Worm (Caenorhabditis elegans): ENCODE measurements around the gene Y40B10A.9.
A peak's percentile ranks its signal among the peaks of the same experiment; 100 is the strongest.

Y40B10A.9 gene

DNA sequence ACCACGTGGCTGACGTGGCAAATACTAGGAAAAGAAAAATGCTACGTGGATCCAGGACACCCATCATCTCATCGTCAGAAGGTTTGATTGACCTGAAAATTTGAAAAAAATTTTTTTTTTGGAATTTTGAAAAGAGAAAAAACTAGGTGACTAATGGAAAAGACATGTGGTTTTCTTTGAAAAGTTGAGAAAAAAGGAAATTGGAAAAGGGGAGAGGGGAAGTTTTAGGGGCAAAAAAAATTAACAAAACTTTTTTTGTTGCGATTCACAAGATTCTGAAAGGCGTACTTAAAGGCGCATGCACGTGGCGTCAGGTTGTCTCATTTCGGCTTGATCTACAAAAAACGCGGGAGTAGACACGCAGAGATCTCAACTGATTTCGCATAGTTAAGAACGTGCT, at the start of gene Y40B10A.9:
Gene Y40B10A.9, minus strand, starts transcription at position 101 of the 400 bp plus-strand sequence.
- TF ChIP-seq nhr-25 (tag; optimal IDR thresholded peaks at IDR 0.05) = no peak

DNA sequence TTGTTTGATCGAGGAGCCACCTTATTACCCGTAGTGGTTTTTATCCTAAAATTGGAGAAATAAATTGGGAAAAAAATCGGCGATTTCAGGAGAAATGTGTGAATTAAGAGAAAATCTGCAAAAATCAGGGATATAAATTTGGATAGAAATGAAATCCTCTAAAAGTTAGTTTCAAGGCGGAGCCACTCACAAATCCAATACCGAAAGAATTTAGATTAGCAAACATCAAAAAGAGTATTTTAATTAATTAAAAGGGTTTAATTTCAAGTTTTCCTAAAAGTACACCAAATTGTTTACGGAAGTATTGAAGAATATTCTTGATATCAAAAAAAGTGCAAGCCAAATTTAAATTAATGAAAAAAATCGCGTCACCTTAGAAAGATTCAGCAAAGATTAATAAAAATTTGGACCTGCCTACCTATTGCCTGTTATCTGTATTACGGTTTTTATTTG, 49.2 kb upstream of the Y40B10A.9 start, which contains the start of gene F22F7.8:
Gene F22F7.8, minus strand, starts transcription at position 51 of the 453 bp plus-strand sequence.
- no peak for TF ChIP-seq R02D3.7 (tag; optimal IDR thresholded peaks at IDR 0.05)
- TF ChIP-seq blmp-1 (tag; optimal IDR thresholded peaks at IDR 0.05; ENCODE audit: insufficient read depth) = no peak
- no peak for TF ChIP-seq elt-3 (tag; optimal IDR thresholded peaks at IDR 0.05)
- no peak for TF ChIP-seq nhr-129 (tag; optimal IDR thresholded peaks at IDR 0.05)
- TF ChIP-seq mab-5 (tag; optimal IDR thresholded peaks at IDR 0.05) = no peak
- no peak for TF ChIP-seq ceh-82 (tag; optimal IDR thresholded peaks at IDR 0.05)
- no peak for TF ChIP-seq sem-4 (tag; optimal IDR thresholded peaks at IDR 0.05)
- no peak for TF ChIP-seq ztf-11 (tag; optimal IDR thresholded peaks at IDR 0.05)
- no peak for TF ChIP-seq unc-55 (GFP tag; optimal IDR thresholded peaks at IDR 0.05)
- no peak for TF ChIP-seq lin-11 (tag; optimal IDR thresholded peaks at IDR 0.05)
- TF ChIP-seq F13H6.1 (tag; optimal IDR thresholded peaks at IDR 0.05) = no peak
- no peak for TF ChIP-seq snpc-4 (tag; optimal IDR thresholded peaks at IDR 0.05)
- no peak for TF ChIP-seq zag-1 (tag; optimal IDR thresholded peaks at IDR 0.05)
- no peak for TF ChIP-seq lin-13 (GFP tag; optimal IDR thresholded peaks at IDR 0.05)

DNA sequence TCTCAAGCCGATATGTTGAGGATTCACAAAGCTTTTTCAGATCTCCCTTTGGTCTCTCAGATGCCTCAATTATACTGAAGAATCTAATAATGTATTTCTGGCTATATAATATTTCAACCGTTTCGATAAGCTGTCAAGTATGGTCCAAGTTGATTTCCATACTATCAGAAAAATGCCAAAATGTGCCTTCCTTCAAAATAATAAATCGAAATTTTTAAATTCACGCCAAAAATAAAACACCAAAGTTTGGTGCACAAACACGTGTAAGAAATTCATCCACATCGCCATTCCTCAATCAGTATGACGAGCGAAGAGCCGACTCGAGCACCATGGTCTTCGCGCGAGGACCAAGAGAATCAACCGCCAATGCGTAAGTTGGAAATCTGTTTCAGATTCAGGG, 46.8 kb upstream of the Y40B10A.9 start, which contains the start of gene F22F7.11:
Gene F22F7.11, plus strand, starts transcription at position 301 of the 400 bp plus-strand sequence.
- TF ChIP-seq peb-1 (tag; optimal IDR thresholded peaks at IDR 0.05) (no peak), lin-39 (tag; optimal IDR thresholded peaks at IDR 0.05) (no peak), mbf-1 (tag; optimal IDR thresholded peaks at IDR 0.05) (no peak), crh-2 (tag; optimal IDR thresholded peaks at IDR 0.05) (no peak), F13H6.1 (tag; optimal IDR thresholded peaks at IDR 0.05) (no peak), unc-55 (GFP tag; optimal IDR thresholded peaks at IDR 0.05) (no peak), ceh-82 (tag; optimal IDR thresholded peaks at IDR 0.05) (no peak), nhr-6 (tag; optimal IDR thresholded peaks at IDR 0.05) (no peak), lin-11 (tag; optimal IDR thresholded peaks at IDR 0.05) (no peak), ztf-11 (tag; optimal IDR thresholded peaks at IDR 0.05) (no peak), mdl-1 (tag; optimal IDR thresholded peaks at IDR 0.05) (no peak)

DNA sequence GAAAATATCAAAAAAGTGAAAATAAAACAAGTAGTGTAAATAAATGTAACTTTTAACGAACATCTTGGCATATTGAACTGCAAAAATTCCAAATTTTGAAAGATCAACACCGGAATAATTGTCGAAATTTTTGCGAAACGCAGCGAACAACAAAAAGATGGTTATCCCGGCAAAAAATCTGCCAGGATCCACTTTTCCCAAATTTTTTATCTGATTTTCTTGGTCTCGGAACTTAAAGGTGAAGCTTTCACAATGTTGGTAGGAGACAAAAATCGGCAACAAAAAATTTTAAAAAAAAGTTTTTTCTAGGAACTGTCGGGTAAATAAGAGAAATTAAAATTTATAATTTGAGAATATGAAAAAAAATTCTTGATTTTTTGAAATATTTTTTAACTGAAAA, 45.9 kb upstream of the Y40B10A.9 start, which contains the start of gene bgnt-1.2:
Gene bgnt-1.2, minus strand, starts transcription at position 101 of the 400 bp plus-strand sequence.
- TF ChIP-seq lin-11 (tag; optimal IDR thresholded peaks at IDR 0.05) (no peak), nhr-6 (tag; optimal IDR thresholded peaks at IDR 0.05) (no peak), R02D3.7 (tag; optimal IDR thresholded peaks at IDR 0.05) (no peak), lsy-2 (tag; optimal IDR thresholded peaks at IDR 0.05) (no peak), aly-2 (tag; optimal IDR thresholded peaks at IDR 0.05) (no peak), ztf-11 (tag; optimal IDR thresholded peaks at IDR 0.05) (no peak), nhr-23 (tag; optimal IDR thresholded peaks at IDR 0.05) (no peak), lin-13 (GFP tag; optimal IDR thresholded peaks at IDR 0.05) (no peak), elt-3 (tag; optimal IDR thresholded peaks at IDR 0.05) (no peak), nhr-12 (tag; optimal IDR thresholded peaks at IDR 0.05) (no peak), gmeb-1 (tag; optimal IDR thresholded peaks at IDR 0.05) (no peak), zag-1 (tag; optimal IDR thresholded peaks at IDR 0.05) (no peak), ceh-82 (tag; optimal IDR thresholded peaks at IDR 0.05) (no peak), mdl-1 (tag; optimal IDR thresholded peaks at IDR 0.05) (no peak)

DNA sequence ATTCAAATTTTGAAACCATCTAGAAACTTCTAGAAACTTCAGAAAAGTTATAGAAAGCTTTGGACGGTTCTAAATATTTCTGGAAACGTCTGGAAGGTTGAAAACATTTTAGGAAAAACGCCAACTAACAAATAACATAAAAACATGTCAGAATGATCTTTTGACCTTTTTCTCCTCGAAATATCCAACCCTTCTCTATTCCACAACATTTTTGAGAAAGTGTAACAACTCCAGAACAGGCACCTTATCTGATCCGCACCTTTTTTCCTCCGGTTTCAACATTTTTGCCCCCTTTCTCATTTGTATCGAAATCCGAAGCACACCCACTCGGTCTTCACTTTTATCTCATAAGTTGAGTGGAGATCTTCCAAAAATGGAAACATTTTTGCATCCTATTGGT, 37.7 kb upstream of the Y40B10A.9 start, which contains the start of gene F22F7.3:
Gene F22F7.3, plus strand, starts transcription at position 301 of the 400 bp plus-strand sequence.
- no peak for TF ChIP-seq gmeb-1 (tag; optimal IDR thresholded peaks at IDR 0.05)

DNA sequence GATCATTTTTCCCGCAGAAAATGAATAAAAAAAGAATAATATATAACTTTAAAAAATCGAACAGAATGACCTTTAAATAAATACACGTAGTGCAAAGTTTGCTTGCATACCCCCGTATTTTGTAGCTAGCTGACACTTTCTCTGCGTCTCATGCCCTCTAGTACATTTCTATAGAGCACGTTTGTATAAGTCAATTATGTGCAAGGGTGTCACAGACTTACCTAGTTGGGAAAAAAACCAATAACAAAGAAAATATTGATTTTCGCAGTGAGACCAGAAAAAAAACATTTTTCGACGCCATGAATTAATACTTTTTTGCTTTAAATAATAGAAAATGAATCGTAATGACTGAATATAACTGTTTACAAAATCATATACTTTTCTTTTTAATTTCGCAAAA, 36.6 kb upstream of the Y40B10A.9 start, which contains the start of gene ckb-4:
Gene ckb-4, minus strand, starts transcription at position 140 of the 400 bp plus-strand sequence.
- peak; percentile 29 for TF ChIP-seq crh-2 (tag; optimal IDR thresholded peaks at IDR 0.05)
- peak; percentile 4 for TF ChIP-seq gmeb-1 (tag; optimal IDR thresholded peaks at IDR 0.05)
- no peak for TF ChIP-seq nhr-6 (tag; optimal IDR thresholded peaks at IDR 0.05)
- TF ChIP-seq nhr-23 (tag; optimal IDR thresholded peaks at IDR 0.05) = no peak
- TF ChIP-seq fos-1 (tag; optimal IDR thresholded peaks at IDR 0.05) = peak; percentile 36
- TF ChIP-seq nhr-25 (tag; optimal IDR thresholded peaks at IDR 0.05) = no peak
- no peak for TF ChIP-seq mdl-1 (tag; optimal IDR thresholded peaks at IDR 0.05)
- TF ChIP-seq unc-39 (tag; optimal IDR thresholded peaks at IDR 0.05) = no peak
- TF ChIP-seq unc-55 (GFP tag; optimal IDR thresholded peaks at IDR 0.05) = peak; percentile 31
- peak; percentile 71 for TF ChIP-seq C34F6.9 (tag; optimal IDR thresholded peaks at IDR 0.05)
- TF ChIP-seq skn-1 (tag; optimal IDR thresholded peaks at IDR 0.05) = no peak
- TF ChIP-seq nhr-129 (tag; optimal IDR thresholded peaks at IDR 0.05) = peak; percentile 47
- no peak for TF ChIP-seq dmd-4 (tag; optimal IDR thresholded peaks at IDR 0.05)
- no peak for TF ChIP-seq unc-62 (GFP tag; optimal IDR thresholded peaks at IDR 0.05)
- peak; percentile 46 for TF ChIP-seq sma-9 (GFP tag; optimal IDR thresholded peaks at IDR 0.05)
- TF ChIP-seq sma-9 (tag; optimal IDR thresholded peaks at IDR 0.05) = no peak
- no peak for TF ChIP-seq ztf-4 (tag; optimal IDR thresholded peaks at IDR 0.05)
- TF ChIP-seq nhr-11 (tag; optimal IDR thresholded peaks at IDR 0.05) = no peak
- no peak for TF ChIP-seq peb-1 (tag; optimal IDR thresholded peaks at IDR 0.05)
- TF ChIP-seq zag-1 (tag; optimal IDR thresholded peaks at IDR 0.05) = no peak
- TF ChIP-seq mbf-1 (tag; optimal IDR thresholded peaks at IDR 0.05) = no peak
